Fruit fly (Drosophila melanogaster): ENCODE measurements around the gene CG6650.

The CG6650 gene

dm6 chr3L:14056816-14057215 lies 25.6 kb downstream of the CG6650 start:
- TF ChIP-seq tai (GFP tag; optimal IDR thresholded peaks at IDR 0.05), result no peak
- no peak for TF ChIP-seq foxo (GFP tag; optimal IDR thresholded peaks at IDR 0.05)
- TF ChIP-seq N (GFP tag; optimal IDR thresholded peaks at IDR 0.05), result no peak
- TF ChIP-seq Sp1 (GFP tag; optimal IDR thresholded peaks at IDR 0.05), result no peak
- no peak for TF ChIP-seq rgr (GFP tag; optimal IDR thresholded peaks at IDR 0.05)
- no peak for TF ChIP-seq Abd-B (GFP tag; optimal IDR thresholded peaks at IDR 0.05)

DNA sequence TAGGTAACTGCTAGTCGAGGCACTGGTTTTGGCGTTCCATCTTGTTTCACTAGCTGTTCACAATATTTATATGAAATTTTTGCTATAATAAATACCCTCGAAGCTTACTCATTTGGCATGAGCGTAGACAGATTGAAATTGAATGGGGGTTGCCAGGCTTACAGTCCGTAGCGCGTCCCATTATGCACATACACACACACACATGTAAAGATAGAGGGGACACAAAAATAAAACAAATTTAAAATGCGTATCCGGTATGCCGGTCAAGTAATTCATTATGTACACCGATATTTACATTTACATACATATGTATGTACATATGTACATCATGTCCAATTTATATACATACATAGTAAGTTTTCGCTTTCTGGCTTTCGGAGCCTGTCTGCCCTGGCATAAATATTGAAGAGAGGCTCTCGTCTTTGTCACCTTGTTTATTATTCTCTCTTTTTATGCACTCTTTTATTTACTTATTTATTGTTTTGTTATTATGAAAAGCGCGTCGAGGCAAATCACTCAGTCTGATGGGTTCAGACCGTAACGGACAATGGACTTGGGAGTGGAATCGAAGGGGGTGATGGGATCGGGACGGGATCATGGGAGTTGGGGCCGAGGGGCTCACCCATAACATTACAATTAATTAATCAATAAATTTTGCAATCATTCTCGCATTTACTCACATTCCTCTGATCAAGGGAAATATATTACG lies 28.2 kb downstream of the CG6650 start:
- TF ChIP-seq Abd-B (GFP tag; optimal IDR thresholded peaks at IDR 0.05) (no peak), ey (GFP tag; optimal IDR thresholded peaks at IDR 0.05) (peak; percentile 10), br (GFP tag; optimal IDR thresholded peaks at IDR 0.05) (peak; percentile 21), foxo (GFP tag; optimal IDR thresholded peaks at IDR 0.05) (peak in 1 of 2 experiments; percentile 36), rgr (GFP tag; optimal IDR thresholded peaks at IDR 0.05) (peak; percentile 18), Dif (GFP tag; optimal IDR thresholded peaks at IDR 0.05; ENCODE audit: partially characterized antibody) (no peak), psq (GFP tag; optimal IDR thresholded peaks at IDR 0.05) (no peak), Hnf4 (GFP tag; optimal IDR thresholded peaks at IDR 0.05) (no peak), Mio (GFP tag; optimal IDR thresholded peaks at IDR 0.05) (no peak), CrebA (GFP tag; optimal IDR thresholded peaks at IDR 0.05; ENCODE audit: borderline replicate concordance) (no peak), CG9705 (GFP tag; optimal IDR thresholded peaks at IDR 0.05) (no peak), brk (GFP tag; optimal IDR thresholded peaks at IDR 0.05) (no peak), usp (GFP tag; optimal IDR thresholded peaks at IDR 0.05) (no peak)

dm6 chr3L:14062702-14063101 lies 31.5 kb downstream of the CG6650 start:
- TF ChIP-seq tai (GFP tag; optimal IDR thresholded peaks at IDR 0.05) (no peak), jim (GFP tag; optimal IDR thresholded peaks at IDR 0.05) (no peak), dl (GFP tag; optimal IDR thresholded peaks at IDR 0.05; ENCODE audit: insufficient read depth in 1 of 2, partially characterized antibody in 2 of 2) (no peak), lola (GFP tag; optimal IDR thresholded peaks at IDR 0.05) (no peak), Hnf4 (GFP tag; optimal IDR thresholded peaks at IDR 0.05) (no peak), Myc (optimal IDR thresholded peaks at IDR 0.05) (no peak), foxo (GFP tag; optimal IDR thresholded peaks at IDR 0.05) (no peak)

DNA sequence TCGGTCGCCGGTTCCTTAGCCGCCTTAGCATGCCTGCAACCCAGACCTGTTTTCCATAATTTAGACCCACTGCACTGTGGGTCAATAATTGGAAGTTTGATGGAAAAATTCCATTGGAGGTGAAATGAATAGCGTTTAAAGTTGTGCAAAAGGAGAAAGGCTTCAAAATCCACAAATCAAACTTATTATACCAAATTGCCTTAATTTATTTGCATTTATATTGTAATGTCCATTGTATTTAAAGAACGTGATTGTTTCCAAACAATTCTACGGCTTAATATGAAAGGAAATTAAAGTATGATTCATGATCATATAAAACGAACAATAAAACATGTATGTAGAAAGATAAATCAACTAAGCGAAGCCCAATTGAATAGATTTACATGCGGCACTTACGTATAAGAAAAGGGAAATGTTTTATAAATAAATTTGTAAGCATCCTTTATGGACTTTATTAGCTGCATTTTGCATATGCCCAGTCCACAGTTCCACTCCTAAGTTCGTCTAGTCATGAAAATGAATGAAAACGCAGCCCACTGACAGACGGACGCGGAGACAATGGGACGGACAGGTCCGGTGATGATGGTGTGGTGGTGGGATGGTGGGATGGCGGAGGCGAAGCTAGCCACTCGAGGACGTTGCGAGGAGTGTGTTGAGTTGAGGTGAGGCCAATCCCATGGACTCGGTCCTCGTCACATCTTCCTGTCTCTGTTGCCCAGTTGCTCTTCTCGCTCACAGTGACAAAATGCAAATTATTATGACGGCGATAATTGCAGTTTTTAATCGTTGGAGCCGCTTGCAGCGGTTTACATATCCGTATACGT lies 32.2 kb downstream of the CG6650 start:
- no peak for TF ChIP-seq jim (GFP tag; optimal IDR thresholded peaks at IDR 0.05)
- no peak for TF ChIP-seq dmrt93B (GFP tag; optimal IDR thresholded peaks at IDR 0.05)
- no peak for TF ChIP-seq rgr (GFP tag; optimal IDR thresholded peaks at IDR 0.05)
- TF ChIP-seq ey (GFP tag; optimal IDR thresholded peaks at IDR 0.05), result no peak
- no peak for TF ChIP-seq Vsx2 (GFP tag; optimal IDR thresholded peaks at IDR 0.05; ENCODE audit: partially characterized antibody)
- TF ChIP-seq sv (GFP tag; optimal IDR thresholded peaks at IDR 0.05), result no peak
- no peak for TF ChIP-seq Dfd (GFP tag; optimal IDR thresholded peaks at IDR 0.05)
- TF ChIP-seq usp (GFP tag; optimal IDR thresholded peaks at IDR 0.05), result no peak
- TF ChIP-seq h (GFP tag; optimal IDR thresholded peaks at IDR 0.05), result no peak
- no peak for TF ChIP-seq Hr83 (GFP tag; optimal IDR thresholded peaks at IDR 0.05; ENCODE audit: poor library complexity, severe bottlenecking)
- no peak for TF ChIP-seq dl (GFP tag; optimal IDR thresholded peaks at IDR 0.05; ENCODE audit: insufficient read depth in 1 of 2, partially characterized antibody in 2 of 2)
- no peak for TF ChIP-seq N (GFP tag; optimal IDR thresholded peaks at IDR 0.05)
- no peak for TF ChIP-seq br (GFP tag; optimal IDR thresholded peaks at IDR 0.05)
- no peak for TF ChIP-seq CrebA (GFP tag; optimal IDR thresholded peaks at IDR 0.05; ENCODE audit: borderline replicate concordance)
- no peak for TF ChIP-seq Hr78 (GFP tag; optimal IDR thresholded peaks at IDR 0.05)
- no peak for TF ChIP-seq dsf (GFP tag; optimal IDR thresholded peaks at IDR 0.05; ENCODE audit: borderline replicate concordance)
- no peak for TF ChIP-seq CG9705 (GFP tag; optimal IDR thresholded peaks at IDR 0.05)
- TF ChIP-seq Rel (GFP tag; optimal IDR thresholded peaks at IDR 0.05), result no peak
- no peak for TF ChIP-seq Rel (tag; optimal IDR thresholded peaks at IDR 0.05)

Measured in whole organism, wandering third instar larva.